Worm (Caenorhabditis elegans) whole organism, L4/young adult: ENCODE measurements around the gene zyx-1.
"Not testable (repeated sequence)": the region's sequence is repeated elsewhere in the genome, so short reads cannot be mapped to it uniquely, and the experiment has no call there.

ENCODE experiments used
- dao-5 ChIP-seq: sonication (generic microtip); optimal IDR thresholded peaks from 2 replicates; lab custom pipeline; 2016; ENCODE audit warnings: missing genotype, missing genetic modification characterization, moderate library complexity, missing compliant biosample characterization
- him-1 ChIP-seq: sonication (generic microtip); optimal IDR thresholded peaks from 2 replicates; lab custom pipeline; 2016; ENCODE audit warnings: missing genotype, missing genetic modification reagents, missing genetic modification characterization, missing compliant biosample characterization

- not testable (repeated sequence) for TF ChIP-seq dao-5, him-1 (tag; lab: Kevin White, UChicago)
Measured at ce11 chrII:13082403-13082802, 25.7 kb downstream of the zyx-1 start, which contains the start of gene Y81G3A.6.
